2 worm cellular contexts compared by ENCODE assay signal in genomic region chrV:16548013-16548655, ce11.
A peak's percentile ranks its signal among the peaks of the same experiment; 100 is the strongest.
TF ChIP-seq lines count a peak whose summit lies in the region.
"Not testable (repeated sequence)": the region's sequence is repeated elsewhere in the genome, so short reads cannot be mapped to it uniquely, and the experiment has no call there.

No protein-coding gene starts in this region.

TF ChIP-seq in whole organism, L4 larva, 104 proteins besides CTCF, POLR2A, EP300 and RAD21:
- TF ChIP-seq pha-4 (GFP tag; IDR thresholded peaks at IDR 0.05; lab: Robert Waterston, UW) = 0 out of 2 replicates have a peak, but pooled peaks have one; percentile 19
- not testable (repeated sequence) for TF ChIP-seq pha-4 (tag; optimal IDR thresholded peaks at IDR 0.05; lab: Kevin White, UChicago)

TF ChIP-seq in whole organism, young adult, 124 proteins besides CTCF, POLR2A, EP300 and RAD21:
- TF ChIP-seq madf-6 (GFP tag; IDR thresholded peaks at IDR 0.05; lab: Robert Waterston, UW) (peak; percentile 30; the same call in 1 of the 2 replicates), pbrm-1 (GFP tag; IDR thresholded peaks at IDR 0.05; lab: Robert Waterston, UW) (0 out of 2 replicates have a peak, but pooled peaks have one; percentile 13), egrh-3 (GFP tag; IDR thresholded peaks at IDR 0.05; lab: Robert Waterston, UW) (peak; percentile 13), hsf-1 (GFP tag; IDR thresholded peaks at IDR 0.05; lab: Robert Waterston, UW) (peak; percentile 96), dox-1 (GFP tag; IDR thresholded peaks at IDR 0.05; lab: Robert Waterston, UW) (peak; percentile 74)
TF ChIP-seq in whole organism, young adult: peak in this region for 5; not testable (repeated sequence) for 119.
